Worm (Caenorhabditis elegans): ENCODE results near the gene T22B2.1.
A peak's percentile ranks its signal among the peaks of the same experiment; 100 is the strongest.

T22B2.1 gene

DNA sequence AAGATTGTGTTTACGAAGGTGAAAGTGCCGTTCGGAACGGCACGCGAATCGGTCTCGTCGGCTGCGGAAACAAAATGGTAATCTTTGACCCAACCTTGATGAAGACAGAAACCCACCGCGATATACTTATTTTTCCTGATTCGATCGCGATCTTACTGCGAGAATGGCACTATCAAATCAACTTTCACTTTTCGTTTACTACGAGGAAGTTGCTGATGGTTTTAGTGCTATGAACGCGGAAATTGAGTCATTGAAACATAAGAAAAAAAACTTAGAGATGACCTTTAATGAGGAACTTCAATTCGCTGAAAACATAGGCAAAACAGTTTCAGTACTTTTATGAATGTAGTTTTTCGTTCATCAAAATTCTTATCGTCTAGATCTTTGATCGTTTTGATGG is 6.8 kb downstream of the T22B2.1 start:
- TF ChIP-seq blmp-1 (tag; optimal IDR thresholded peaks at IDR 0.05; ENCODE audit: insufficient read depth) (peak; percentile 88), mdl-1 (tag; optimal IDR thresholded peaks at IDR 0.05) (no peak), nhr-11 (tag; optimal IDR thresholded peaks at IDR 0.05) (no peak), sma-9 (GFP tag; optimal IDR thresholded peaks at IDR 0.05) (peak; percentile 41), sma-9 (tag; optimal IDR thresholded peaks at IDR 0.05) (no peak), sma-3 (GFP tag; optimal IDR thresholded peaks at IDR 0.05) (peak; percentile 13), unc-39 (tag; optimal IDR thresholded peaks at IDR 0.05) (no peak), nhr-77 (tag; optimal IDR thresholded peaks at IDR 0.05) (no peak), ceh-82 (tag; optimal IDR thresholded peaks at IDR 0.05) (no peak), ztf-4 (tag; optimal IDR thresholded peaks at IDR 0.05) (no peak), Y55F3AM.14 (GFP tag; optimal IDR thresholded peaks at IDR 0.05) (no peak), nhr-25 (tag; optimal IDR thresholded peaks at IDR 0.05) (peak; percentile 65), fos-1 (tag; optimal IDR thresholded peaks at IDR 0.05) (no peak), sem-4 (tag; optimal IDR thresholded peaks at IDR 0.05) (peak; percentile 5), nhr-23 (tag; optimal IDR thresholded peaks at IDR 0.05) (no peak)

DNA sequence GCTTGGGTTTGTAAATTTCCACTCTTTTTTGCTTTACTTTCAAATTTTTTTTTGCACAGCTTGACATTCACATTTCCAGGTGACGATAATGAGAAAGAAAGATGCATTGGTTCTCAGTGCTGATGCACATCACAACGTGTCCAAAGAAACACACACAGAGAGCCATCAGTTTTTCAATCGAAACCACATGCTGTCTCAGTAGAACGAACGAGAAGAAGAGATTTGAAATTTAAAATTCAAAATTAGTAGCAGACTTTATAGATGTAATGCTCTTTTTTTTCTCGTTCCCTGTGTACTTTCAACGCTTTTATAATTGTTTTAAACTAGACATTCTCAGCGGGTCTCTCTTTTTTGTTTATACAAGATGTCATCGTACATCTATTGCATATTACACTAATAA is 11.6 kb downstream of the T22B2.1 start:
- TF ChIP-seq nhr-237 (tag; optimal IDR thresholded peaks at IDR 0.05), result no peak
- TF ChIP-seq lin-39 (tag; optimal IDR thresholded peaks at IDR 0.05), result no peak
- no peak for TF ChIP-seq fos-1 (tag; optimal IDR thresholded peaks at IDR 0.05)
- no peak for TF ChIP-seq lin-13 (GFP tag; optimal IDR thresholded peaks at IDR 0.05)

DNA sequence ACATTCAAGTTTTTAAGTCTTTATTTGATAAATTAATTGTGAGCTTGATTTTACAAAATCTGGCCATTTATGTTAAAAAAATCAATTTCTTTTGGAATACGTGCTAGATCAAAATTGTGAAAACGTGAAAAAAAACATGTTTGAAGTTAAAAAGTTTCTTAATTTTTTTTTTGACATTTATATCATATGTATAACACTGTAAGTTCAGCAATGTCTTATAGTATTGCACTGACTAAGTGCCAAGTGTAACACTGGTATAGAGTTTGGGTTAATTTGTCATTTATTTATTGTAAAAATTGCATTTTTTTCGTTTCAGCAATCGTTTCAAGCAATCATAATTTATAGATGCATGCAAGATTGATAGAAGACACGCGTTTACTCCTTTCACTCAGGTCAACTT is 12.0 kb downstream of the T22B2.1 start:
- TF ChIP-seq elt-3 (tag; optimal IDR thresholded peaks at IDR 0.05) (no peak), Y55F3AM.14 (GFP tag; optimal IDR thresholded peaks at IDR 0.05) (no peak), nhr-12 (tag; optimal IDR thresholded peaks at IDR 0.05) (no peak), nhr-129 (tag; optimal IDR thresholded peaks at IDR 0.05) (no peak), nhr-6 (tag; optimal IDR thresholded peaks at IDR 0.05) (no peak), lin-11 (tag; optimal IDR thresholded peaks at IDR 0.05) (no peak), ztf-4 (tag; optimal IDR thresholded peaks at IDR 0.05) (no peak), ztf-1 (GFP tag; conservative IDR thresholded peaks at IDR 0.05) (no peak), blmp-1 (tag; optimal IDR thresholded peaks at IDR 0.05; ENCODE audit: insufficient read depth) (no peak), ZK546.5 (tag; optimal IDR thresholded peaks at IDR 0.05) (no peak), mab-5 (tag; optimal IDR thresholded peaks at IDR 0.05) (no peak), nhr-237 (tag; optimal IDR thresholded peaks at IDR 0.05) (no peak), unc-62 (GFP tag; optimal IDR thresholded peaks at IDR 0.05) (no peak), sma-3 (GFP tag; optimal IDR thresholded peaks at IDR 0.05) (no peak), peb-1 (tag; optimal IDR thresholded peaks at IDR 0.05) (no peak), lsy-2 (tag; optimal IDR thresholded peaks at IDR 0.05) (no peak), nhr-11 (tag; optimal IDR thresholded peaks at IDR 0.05) (no peak), C34F6.9 (tag; optimal IDR thresholded peaks at IDR 0.05) (no peak), crh-2 (tag; optimal IDR thresholded peaks at IDR 0.05) (no peak)

DNA sequence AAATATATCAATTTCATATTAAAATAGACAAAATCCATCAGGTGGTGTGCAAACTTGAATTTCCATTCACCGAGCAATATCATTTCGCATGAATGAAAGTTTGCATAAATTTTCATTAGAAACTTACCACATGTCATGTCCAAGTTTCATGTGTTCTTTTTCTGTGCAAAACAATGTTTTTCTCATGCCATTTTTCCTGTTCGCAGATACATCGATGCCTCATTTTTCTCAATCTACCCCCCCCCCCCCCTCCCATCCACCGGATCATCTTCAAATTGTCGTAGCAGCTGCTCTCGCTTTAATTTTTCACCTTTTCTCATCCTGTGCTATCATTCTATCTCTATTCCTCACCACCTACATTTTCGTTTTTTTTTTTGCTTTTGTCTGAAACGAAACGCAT is 13.1 kb downstream of the T22B2.1 start, which contains the start of gene T19D2.3:
TSS of gene T19D2.3 (plus strand) at position 301 of the 400 bp plus-strand sequence.
- no peak for TF ChIP-seq sma-9 (GFP tag; optimal IDR thresholded peaks at IDR 0.05)
- no peak for TF ChIP-seq sma-9 (tag; optimal IDR thresholded peaks at IDR 0.05)
- no peak for TF ChIP-seq lin-11 (tag; optimal IDR thresholded peaks at IDR 0.05)
- TF ChIP-seq gmeb-1 (tag; optimal IDR thresholded peaks at IDR 0.05), result no peak
- TF ChIP-seq aly-2 (tag; optimal IDR thresholded peaks at IDR 0.05), result no peak
- no peak for TF ChIP-seq lsy-2 (tag; optimal IDR thresholded peaks at IDR 0.05)
- TF ChIP-seq mdl-1 (tag; optimal IDR thresholded peaks at IDR 0.05), result no peak
- TF ChIP-seq egl-27 (tag; optimal IDR thresholded peaks at IDR 0.05), result no peak
- TF ChIP-seq elt-1 (tag; optimal IDR thresholded peaks at IDR 0.05), result no peak
- TF ChIP-seq F13H6.1 (tag; optimal IDR thresholded peaks at IDR 0.05), result no peak

DNA sequence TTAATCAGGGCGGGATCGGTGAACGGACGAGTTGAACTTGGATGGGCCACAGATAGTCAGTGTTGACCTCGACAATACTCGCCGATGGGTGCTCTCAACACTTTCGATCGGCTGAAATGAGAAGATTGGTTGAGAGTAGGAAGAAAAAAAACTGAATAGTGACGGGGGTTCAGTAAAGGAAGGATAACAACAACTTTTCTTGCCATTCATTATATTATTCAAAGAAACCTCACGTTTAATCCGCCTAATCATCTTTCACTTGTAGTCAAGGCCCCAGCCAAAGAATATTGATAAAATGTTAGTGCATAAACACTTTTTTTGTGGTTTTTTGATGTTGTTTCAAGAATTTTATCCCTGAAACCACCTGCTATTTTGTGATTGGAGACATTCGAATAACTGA is 16.4 kb downstream of the T22B2.1 start, which contains the start of gene T19D2.13:
TSS of gene T19D2.13 (minus strand) at position 101 of the 400 bp plus-strand sequence.
- TF ChIP-seq nhr-6 (tag; optimal IDR thresholded peaks at IDR 0.05), result no peak
- no peak for TF ChIP-seq lin-13 (GFP tag; optimal IDR thresholded peaks at IDR 0.05)
- no peak for TF ChIP-seq nhr-12 (tag; optimal IDR thresholded peaks at IDR 0.05)
- TF ChIP-seq lin-11 (tag; optimal IDR thresholded peaks at IDR 0.05), result no peak
- no peak for TF ChIP-seq skn-1 (tag; optimal IDR thresholded peaks at IDR 0.05)
- no peak for TF ChIP-seq nhr-11 (tag; optimal IDR thresholded peaks at IDR 0.05)
- TF ChIP-seq nhr-77 (tag; optimal IDR thresholded peaks at IDR 0.05), result no peak
- no peak for TF ChIP-seq nhr-10 (tag; optimal IDR thresholded peaks at IDR 0.05)
- TF ChIP-seq gmeb-1 (tag; optimal IDR thresholded peaks at IDR 0.05), result no peak
- no peak for TF ChIP-seq fos-1 (tag; optimal IDR thresholded peaks at IDR 0.05)
- TF ChIP-seq ztf-1 (GFP tag; conservative IDR thresholded peaks at IDR 0.05), result no peak
- TF ChIP-seq elt-1 (tag; optimal IDR thresholded peaks at IDR 0.05), result no peak
- no peak for TF ChIP-seq R02D3.7 (tag; optimal IDR thresholded peaks at IDR 0.05)
- no peak for TF ChIP-seq aly-2 (tag; optimal IDR thresholded peaks at IDR 0.05)
- no peak for TF ChIP-seq elt-3 (tag; optimal IDR thresholded peaks at IDR 0.05)
- TF ChIP-seq nhr-237 (tag; optimal IDR thresholded peaks at IDR 0.05), result no peak
- TF ChIP-seq mbf-1 (tag; optimal IDR thresholded peaks at IDR 0.05), result no peak
